Worm (Caenorhabditis elegans) whole organism, midembryonic: Measurements from ENCODE around the gene usp-33.

ENCODE experiments used
- T22C8.4 ChIP-seq: fragments of 200-800 bp; sonication (Bioruptor generic); IDR thresholded peaks from 2 replicates; pipeline ENCODE4 v1.3.6; 2022; ENCODE audit warnings: missing genetic modification characterization, missing compliant biosample characterization
- cog-1 ChIP-seq: sonication (generic microtip); optimal IDR thresholded peaks from 2 replicates; lab custom pipeline; 2016; ENCODE audit warnings: missing genetic modification characterization, missing compliant biosample characterization
- flt-1 ChIP-seq: fragments of 200-800 bp; sonication (Bioruptor generic); IDR thresholded peaks from 2 replicates; pipeline ENCODE4 v1.3.6; 2022; ENCODE audit warnings: missing genetic modification characterization, missing compliant biosample characterization
- klf-2 ChIP-seq: fragments of 200-800 bp; sonication (Bioruptor generic); conservative IDR thresholded peaks from 2 replicates; pipeline ENCODE4 v1.3.6; 2022; ENCODE audit warnings: missing genetic modification reagents, missing genetic modification characterization, missing compliant biosample characterization
- med-1 ChIP-seq: sonication (generic microtip); optimal IDR thresholded peaks from 2 replicates; lab custom pipeline; 2017; ENCODE audit warnings: missing genetic modification characterization, mild to moderate bottlenecking, missing compliant biosample characterization, antibody characterized with exemption, missing genetic modification reagents; ENCODE audit not compliant: insufficient read depth
- ref-1 ChIP-seq: fragments of 200-800 bp; sonication (Bioruptor generic); conservative IDR thresholded peaks from 2 replicates; pipeline ENCODE4 v1.3.6; 2022; ENCODE audit warnings: missing genetic modification reagents, missing genetic modification characterization, missing compliant biosample characterization
- tab-1 ChIP-seq: fragments of 200-800 bp; sonication (Bioruptor generic); IDR thresholded peaks from 2 replicates; pipeline ENCODE4 v1.3.6; 2022; ENCODE audit warnings: missing genetic modification characterization, missing compliant biosample characterization
- ztf-23 ChIP-seq: fragments of 200-800 bp; sonication (Bioruptor generic); IDR thresholded peaks from 2 replicates; pipeline ENCODE4 v1.3.6; 2022; ENCODE audit warnings: missing genetic modification reagents, missing genetic modification characterization, missing compliant biosample characterization
- ztf-29 ChIP-seq: fragments of 200-800 bp; sonication (Bioruptor generic); IDR thresholded peaks from 2 replicates; pipeline ENCODE4 v1.3.6; 2022; ENCODE audit warnings: missing genetic modification reagents, missing genetic modification characterization, missing compliant biosample characterization

The usp-33 gene

ce11 chrX:15591068-15591467 is at the start of gene usp-33:
Gene usp-33, plus strand, starts transcription at chrX:15591368.
- TF ChIP-seq ztf-29 (GFP tag; lab: Robert Waterston, UW) (no peak), cog-1 (tag; lab: Kevin White, UChicago) (no peak), med-1 (GFP tag; lab: Kevin White, UChicago) (no peak), T22C8.4 (GFP tag; lab: Robert Waterston, UW) (no peak), tab-1 (GFP tag; lab: Robert Waterston, UW) (no peak), flt-1 (GFP tag; lab: Robert Waterston, UW) (no peak), ztf-23 (GFP tag; lab: Robert Waterston, UW) (no peak), klf-2 (GFP tag; lab: Robert Waterston, UW) (no peak)

DNA sequence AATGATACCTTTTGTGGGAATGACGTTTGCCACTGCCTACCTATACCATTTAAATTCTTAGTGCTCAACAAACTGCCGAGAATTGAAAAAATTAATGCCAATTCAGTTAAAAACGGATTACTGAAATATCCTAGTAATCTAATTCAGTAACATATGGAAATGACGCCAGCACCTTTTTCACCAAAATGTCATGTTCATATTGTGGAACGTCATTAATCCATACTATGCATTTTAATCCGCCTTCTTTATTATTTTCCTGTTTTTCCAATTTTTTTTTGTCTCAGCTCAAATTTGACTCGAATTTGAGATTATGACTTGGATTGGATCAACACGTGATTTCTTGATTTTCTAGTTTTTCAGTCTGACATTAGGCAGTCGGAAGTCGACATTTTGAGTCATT is 49.7 kb upstream of the usp-33 start:
- TF ChIP-seq med-1 (GFP tag; lab: Kevin White, UChicago) = no peak

DNA sequence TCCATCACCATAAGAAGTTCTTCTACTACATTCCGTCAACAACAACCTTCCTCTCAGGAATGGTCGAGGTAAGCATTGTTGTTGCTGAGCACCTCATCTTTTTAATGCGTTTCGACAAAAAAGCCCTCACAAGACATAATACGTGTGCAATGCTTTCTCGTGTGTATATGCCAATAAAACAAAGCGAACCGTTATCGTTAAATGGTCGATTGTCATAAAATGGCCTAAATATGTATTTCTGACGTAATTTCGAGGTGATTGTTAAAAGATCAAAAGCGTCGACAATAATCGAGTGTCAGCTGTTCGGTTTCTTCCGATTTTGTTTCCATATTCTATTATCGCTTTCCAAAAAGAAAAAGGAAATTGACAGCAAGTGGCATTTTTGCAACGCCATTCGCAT is 46.5 kb upstream of the usp-33 start:
- TF ChIP-seq ref-1 (GFP tag; lab: Robert Waterston, UW) (no peak), T22C8.4 (GFP tag; lab: Robert Waterston, UW) (no peak), flt-1 (GFP tag; lab: Robert Waterston, UW) (no peak), klf-2 (GFP tag; lab: Robert Waterston, UW) (no peak), ztf-23 (GFP tag; lab: Robert Waterston, UW) (no peak), med-1 (GFP tag; lab: Kevin White, UChicago) (no peak), cog-1 (tag; lab: Kevin White, UChicago) (no peak), tab-1 (GFP tag; lab: Robert Waterston, UW) (no peak), ztf-29 (GFP tag; lab: Robert Waterston, UW) (no peak)

ce11 chrX:15545485-15545884 is 45.7 kb upstream of the usp-33 start:
- no peak for TF ChIP-seq ref-1 (GFP tag; lab: Robert Waterston, UW)
- no peak for TF ChIP-seq med-1 (GFP tag; lab: Kevin White, UChicago)
- TF ChIP-seq klf-2 (GFP tag; lab: Robert Waterston, UW) = no peak
- TF ChIP-seq tab-1 (GFP tag; lab: Robert Waterston, UW) = no peak
- no peak for TF ChIP-seq flt-1 (GFP tag; lab: Robert Waterston, UW)
- no peak for TF ChIP-seq ztf-23 (GFP tag; lab: Robert Waterston, UW)
- TF ChIP-seq T22C8.4 (GFP tag; lab: Robert Waterston, UW) = no peak
- no peak for TF ChIP-seq cog-1 (tag; lab: Kevin White, UChicago)
- TF ChIP-seq ztf-29 (GFP tag; lab: Robert Waterston, UW) = no peak

- TF ChIP-seq ztf-23 (GFP tag; lab: Robert Waterston, UW) (no peak), tab-1 (GFP tag; lab: Robert Waterston, UW) (no peak), klf-2 (GFP tag; lab: Robert Waterston, UW) (no peak), T22C8.4 (GFP tag; lab: Robert Waterston, UW) (no peak), cog-1 (tag; lab: Kevin White, UChicago) (no peak), ztf-29 (GFP tag; lab: Robert Waterston, UW) (no peak), flt-1 (GFP tag; lab: Robert Waterston, UW) (no peak), ref-1 (GFP tag; lab: Robert Waterston, UW) (no peak), med-1 (GFP tag; lab: Kevin White, UChicago) (no peak)
These were observed 44.2 kb upstream of the usp-33 start for ce11 chrX:15546943-15547342.

- TF ChIP-seq med-1 (GFP tag; lab: Kevin White, UChicago) (no peak), T22C8.4 (GFP tag; lab: Robert Waterston, UW) (no peak)
These were observed 43.3 kb upstream of the usp-33 start for ce11 chrX:15547896-15548295.

DNA sequence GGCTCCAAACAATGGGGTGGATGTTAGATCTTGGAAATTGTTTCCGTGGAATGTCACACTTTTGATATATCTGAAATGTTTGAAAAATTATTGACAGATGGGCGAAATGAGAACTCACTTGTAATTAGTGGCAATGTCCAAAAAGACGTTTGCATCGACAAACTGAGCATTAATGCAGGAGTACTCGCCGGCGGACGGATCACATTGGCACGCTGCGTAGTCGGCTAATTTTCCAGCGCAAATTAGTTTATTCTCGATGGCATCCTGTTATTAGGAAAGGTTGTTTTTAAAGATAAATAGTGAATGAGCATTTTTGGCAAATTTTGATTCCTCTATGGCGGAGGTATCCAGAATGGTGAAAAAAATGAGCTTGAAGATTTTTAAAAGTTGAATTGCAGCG is 40.4 kb upstream of the usp-33 start:
- TF ChIP-seq flt-1 (GFP tag; lab: Robert Waterston, UW) = no peak
- TF ChIP-seq tab-1 (GFP tag; lab: Robert Waterston, UW) = no peak
- no peak for TF ChIP-seq klf-2 (GFP tag; lab: Robert Waterston, UW)
- no peak for TF ChIP-seq T22C8.4 (GFP tag; lab: Robert Waterston, UW)
- no peak for TF ChIP-seq ref-1 (GFP tag; lab: Robert Waterston, UW)
- no peak for TF ChIP-seq ztf-23 (GFP tag; lab: Robert Waterston, UW)
- TF ChIP-seq cog-1 (tag; lab: Kevin White, UChicago) = no peak
- TF ChIP-seq ztf-29 (GFP tag; lab: Robert Waterston, UW) = no peak
- no peak for TF ChIP-seq med-1 (GFP tag; lab: Kevin White, UChicago)

DNA sequence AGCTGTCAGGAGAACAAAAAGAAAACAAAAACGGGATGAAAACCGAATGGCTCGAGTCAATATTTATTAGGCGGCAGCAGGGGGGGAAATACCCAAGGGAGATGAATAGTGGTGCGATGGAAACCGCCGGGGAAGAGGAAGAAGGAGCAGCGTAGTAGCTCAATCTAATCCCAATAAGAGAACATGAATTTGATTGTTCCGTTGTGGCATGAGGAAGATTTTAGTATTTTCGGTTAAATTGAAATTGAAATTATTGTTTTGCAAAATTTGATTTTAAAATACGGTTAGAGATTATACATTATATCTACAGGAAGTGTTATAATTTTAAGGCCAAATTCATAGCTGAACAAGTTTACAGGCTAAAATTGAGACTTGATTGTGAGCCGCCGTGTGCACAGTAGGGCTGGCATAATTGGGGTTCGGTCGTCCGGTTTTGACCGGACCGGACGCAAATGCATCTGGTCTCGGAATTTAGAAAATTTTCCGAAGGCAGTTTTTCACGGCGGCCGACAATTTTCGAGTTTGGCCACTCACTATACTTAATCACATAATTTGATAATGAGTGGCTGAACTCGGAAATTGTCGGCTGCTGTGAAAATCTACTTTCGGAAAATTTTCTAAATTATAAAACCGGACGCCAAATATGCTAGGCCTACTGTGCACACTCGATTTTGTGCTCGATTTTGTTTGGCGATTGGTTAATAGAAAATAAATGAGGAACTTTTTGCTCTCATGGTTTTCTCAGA is 39.0 kb upstream of the usp-33 start:
- no peak for TF ChIP-seq klf-2 (GFP tag; lab: Robert Waterston, UW)
- TF ChIP-seq cog-1 (tag; lab: Kevin White, UChicago) = no peak
- TF ChIP-seq flt-1 (GFP tag; lab: Robert Waterston, UW) = no peak
- no peak for TF ChIP-seq ztf-29 (GFP tag; lab: Robert Waterston, UW)
- no peak for TF ChIP-seq ref-1 (GFP tag; lab: Robert Waterston, UW)
- TF ChIP-seq tab-1 (GFP tag; lab: Robert Waterston, UW) = no peak
- no peak for TF ChIP-seq med-1 (GFP tag; lab: Kevin White, UChicago)
- no peak for TF ChIP-seq T22C8.4 (GFP tag; lab: Robert Waterston, UW)
- no peak for TF ChIP-seq ztf-23 (GFP tag; lab: Robert Waterston, UW)

DNA sequence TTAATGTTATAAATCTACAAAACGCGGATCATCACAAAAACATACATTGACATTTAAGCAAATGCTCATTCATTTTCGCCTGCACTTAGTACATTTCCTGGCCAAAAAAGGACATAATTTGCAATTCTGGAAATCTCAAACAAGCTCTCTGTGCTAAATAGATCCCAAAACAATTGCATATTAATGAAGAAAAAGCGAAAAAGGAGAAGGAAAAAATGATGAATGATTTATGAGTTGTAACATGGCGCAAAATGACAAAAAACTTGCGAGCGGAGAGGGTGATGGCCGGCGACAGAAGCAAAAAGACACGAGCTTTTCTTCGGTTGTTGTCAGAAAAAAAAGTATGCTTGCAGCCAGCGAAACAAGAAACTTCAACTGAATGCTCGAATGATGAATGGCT is 36.3 kb upstream of the usp-33 start:
- TF ChIP-seq ztf-29 (GFP tag; lab: Robert Waterston, UW) (no peak), cog-1 (tag; lab: Kevin White, UChicago) (no peak), ref-1 (GFP tag; lab: Robert Waterston, UW) (no peak), flt-1 (GFP tag; lab: Robert Waterston, UW) (no peak), ztf-23 (GFP tag; lab: Robert Waterston, UW) (no peak), med-1 (GFP tag; lab: Kevin White, UChicago) (no peak), T22C8.4 (GFP tag; lab: Robert Waterston, UW) (no peak), klf-2 (GFP tag; lab: Robert Waterston, UW) (no peak), tab-1 (GFP tag; lab: Robert Waterston, UW) (no peak)
